Fruit fly (Drosophila melanogaster) whole organism: ENCODE data around the gene Dap160.

ENCODE experiments used
- CG8478 ChIP-seq: fragments of >200 bp; optimal IDR thresholded peaks from 2 replicates; lab custom pipeline; 2018; ENCODE audit warnings: inconsistent platforms
- EcR ChIP-seq, 2 experiments: fragments of >200 bp; optimal IDR thresholded peaks; 2 replicates each; lab custom pipeline; 2017; ENCODE audit warnings: missing biosample characterization in 2 of 2, missing genetic modification characterization in 2 of 2, missing genetic modification reagents in 2 of 2
- pan ChIP-seq: fragments of >200 bp; optimal IDR thresholded peaks from 2 replicates; lab custom pipeline; 2017
- psq ChIP-seq: fragments of >200 bp; optimal IDR thresholded peaks from 2 replicates; lab custom pipeline; 2017

DNA sequence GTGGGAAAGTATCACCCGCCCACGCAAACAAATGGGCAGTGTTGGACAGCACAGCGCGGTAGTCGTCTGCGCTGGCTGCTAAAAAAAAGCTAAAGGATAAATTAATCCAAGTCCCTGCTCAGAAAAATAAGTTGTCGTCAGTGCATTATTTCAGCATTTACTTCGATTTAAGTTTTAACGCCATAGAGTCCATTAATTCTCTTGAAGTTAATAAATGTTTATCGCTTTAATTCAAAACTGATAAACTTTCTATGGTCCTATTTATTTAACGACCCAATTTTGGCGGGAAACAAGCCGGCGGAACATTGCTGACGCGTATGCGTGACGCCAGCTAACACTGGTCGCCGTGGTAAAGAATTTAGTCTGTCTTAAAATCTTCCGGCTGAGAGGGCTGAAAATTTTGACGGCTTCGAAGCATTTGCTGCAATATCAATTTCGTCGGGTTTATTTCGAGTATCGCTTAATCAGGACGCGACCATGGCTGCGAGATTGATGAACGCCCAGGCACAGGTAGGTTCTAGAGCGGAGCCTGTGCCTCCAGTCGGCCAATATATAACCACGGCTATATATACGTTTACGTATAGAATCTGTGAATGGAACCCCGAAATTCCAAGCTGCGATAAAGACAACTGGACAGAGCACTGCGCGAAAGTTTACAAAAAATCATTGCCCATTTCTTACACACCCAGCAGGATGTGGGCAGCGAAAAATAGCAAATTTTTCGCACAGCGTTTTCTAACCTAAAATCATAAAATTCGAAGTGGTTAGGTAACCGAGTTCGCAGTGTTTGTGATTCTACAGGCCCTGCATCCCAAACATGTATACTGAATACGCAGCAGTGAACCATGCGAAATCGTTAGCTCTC lies 26.4 kb upstream of the Dap160 start, which contains the start of the genes mAcon1, CG43345 and CG43346:
- TF ChIP-seq CG8478 (lab: Kevin White, UChicago): no peak
- TF ChIP-seq psq (lab: Kevin White, UChicago): no peak
- peak; percentile 53 for TF ChIP-seq pan (lab: Kevin White, UChicago)
- no peak for TF ChIP-seq EcR (GFP tag; optimal IDR thresholded peaks at IDR 0.05; lab: Kevin White, UChicago)
